Worm (Caenorhabditis elegans) whole organism, early embryonic: ENCODE measurements around the gene C10A4.6.

Source experiments
- B0310.2 ChIP-seq: sonication (generic microtip); optimal IDR thresholded peaks from 2 replicates; lab custom pipeline; 2016; ENCODE audit warnings: mild to moderate bottlenecking, missing genetic modification characterization, missing compliant biosample characterization
- F13C5.2 ChIP-seq: sonication (generic microtip); optimal IDR thresholded peaks from 2 replicates; lab custom pipeline; 2017; ENCODE audit warnings: mild to moderate bottlenecking, missing genetic modification characterization, inconsistent platforms, missing compliant biosample characterization
- aly-1 ChIP-seq: sonication (generic microtip); optimal IDR thresholded peaks from 2 replicates; lab custom pipeline; 2016; ENCODE audit warnings: missing genetic modification characterization, missing compliant biosample characterization
- ama-1 ChIP-seq: fragments of 150-350 bp; optimal IDR thresholded peaks from 2 replicates; lab custom pipeline; 2014
- ceh-13 ChIP-seq: fragments of 200-800 bp; sonication (Bioruptor generic); optimal IDR thresholded peaks from 2 replicates; lab custom pipeline; 2018; ENCODE audit warnings: mild to moderate bottlenecking, missing genetic modification characterization, missing compliant biosample characterization
- ceh-36 ChIP-seq: sonication (generic microtip); optimal IDR thresholded peaks from 2 replicates; lab custom pipeline; 2016; ENCODE audit warnings: missing genetic modification characterization, inconsistent platforms, missing compliant biosample characterization
- ets-7 ChIP-seq: sonication (generic microtip); optimal IDR thresholded peaks from 2 replicates; lab custom pipeline; 2016; ENCODE audit warnings: missing genotype, missing genetic modification characterization, missing compliant biosample characterization
- flt-1 ChIP-seq: fragments of 200-800 bp; sonication (Bioruptor generic); IDR thresholded peaks from 2 replicates; pipeline ENCODE4 v1.3.6; 2022; ENCODE audit warnings: missing genetic modification characterization, missing compliant biosample characterization
- hmbx-1 ChIP-seq: sonication (generic microtip); optimal IDR thresholded peaks from 2 replicates; lab custom pipeline; 2016; ENCODE audit warnings: mild to moderate bottlenecking, missing genetic modification characterization, missing compliant biosample characterization
- hmg-4 ChIP-seq: fragments of 200-800 bp; sonication (Bioruptor generic); optimal IDR thresholded peaks from 2 replicates; lab custom pipeline; 2018; ENCODE audit warnings: mild to moderate bottlenecking, missing genetic modification characterization, missing compliant biosample characterization
- hnd-1 ChIP-seq: sonication (generic microtip); optimal IDR thresholded peaks from 2 replicates; lab custom pipeline; 2016; ENCODE audit warnings: missing genetic modification characterization, missing compliant biosample characterization
- pes-1 ChIP-seq: fragments of 200-800 bp; sonication (Bioruptor generic); IDR thresholded peaks from 2 replicates; pipeline ENCODE4 v1.3.6; 2022; ENCODE audit warnings: missing genetic modification reagents, missing genetic modification characterization, missing compliant biosample characterization
- scrt-1 ChIP-seq: fragments of 200-800 bp; sonication (Bioruptor generic); IDR thresholded peaks from 2 replicates; pipeline ENCODE4 v1.3.6; 2022; ENCODE audit warnings: missing genetic modification characterization, missing compliant biosample characterization
- sea-1 ChIP-seq: fragments of 200-800 bp; sonication (Bioruptor generic); conservative IDR thresholded peaks from 2 replicates; pipeline ENCODE4 v1.3.6; 2022; ENCODE audit warnings: missing genetic modification characterization, missing compliant biosample characterization
- tbx-11 ChIP-seq: fragments of 200-800 bp; sonication (Bioruptor generic); IDR thresholded peaks from 2 replicates; pipeline ENCODE4 v1.3.6; 2022; ENCODE audit warnings: missing genetic modification characterization, missing compliant biosample characterization
- tbx-37 ChIP-seq: fragments of 200-800 bp; sonication (Bioruptor generic); conservative IDR thresholded peaks from 2 replicates; pipeline ENCODE4 v1.3.6; 2022; ENCODE audit warnings: missing genetic modification reagents, missing genetic modification characterization, missing compliant biosample characterization
- tra-4 ChIP-seq: sonication (generic microtip); optimal IDR thresholded peaks from 2 replicates; lab custom pipeline; 2017; ENCODE audit warnings: missing genetic modification characterization, missing compliant biosample characterization

The C10A4.6 gene

DNA sequence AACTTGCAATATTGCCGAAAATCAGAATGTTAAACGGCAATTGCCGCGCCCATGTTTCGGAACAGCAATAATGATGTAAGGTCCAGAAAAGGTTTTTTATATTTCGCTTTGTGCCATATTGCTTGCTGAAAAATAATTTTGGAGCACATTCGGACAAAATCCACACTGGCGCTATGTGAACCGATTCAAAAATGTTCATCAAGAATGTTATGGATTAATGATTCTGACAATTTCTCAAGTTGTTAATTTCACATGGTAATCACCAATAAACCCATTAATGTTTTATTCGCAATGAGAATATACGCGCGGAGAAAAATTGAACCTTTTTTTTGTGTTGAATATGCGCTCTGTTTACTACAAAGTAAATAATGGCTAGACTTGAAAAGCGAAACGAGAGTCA, 14.2 kb downstream of the C10A4.6 start:
- no peak for TF ChIP-seq tra-4 (tag; lab: Kevin White, UChicago)
- no peak for TF ChIP-seq hnd-1 (tag; lab: Kevin White, UChicago)
- TF ChIP-seq tbx-37 (GFP tag; lab: Robert Waterston, UW): no peak

- TF ChIP-seq ets-7 (tag; lab: Kevin White, UChicago): no peak
- TF ChIP-seq hmg-4: no peak
- TF ChIP-seq flt-1 (GFP tag; lab: Robert Waterston, UW): no peak
- no peak for TF ChIP-seq aly-1 (tag; lab: Kevin White, UChicago)
- TF ChIP-seq ceh-36 (tag; lab: Kevin White, UChicago): no peak
- TF ChIP-seq tbx-11 (GFP tag; lab: Robert Waterston, UW): no peak
- TF ChIP-seq pes-1 (GFP tag; lab: Robert Waterston, UW): no peak
- no peak for TF ChIP-seq scrt-1
- no peak for TF ChIP-seq tbx-37 (GFP tag; lab: Robert Waterston, UW)
- no peak for TF ChIP-seq B0310.2 (tag; lab: Kevin White, UChicago)
These were observed 15.0 kb downstream of the C10A4.6 start, which contains the start of gene C10A4.3 for ce11 chrX:7405393-7405792. TSS of gene C10A4.3 (plus strand) at chrX:7405693.

- TF ChIP-seq ets-7 (tag; lab: Kevin White, UChicago): no peak
- no peak for TF ChIP-seq scrt-1
- no peak for TF ChIP-seq pes-1 (GFP tag; lab: Robert Waterston, UW)
- no peak for TF ChIP-seq flt-1 (GFP tag; lab: Robert Waterston, UW)
- TF ChIP-seq F13C5.2 (tag; lab: Kevin White, UChicago): no peak
- no peak for TF ChIP-seq hnd-1 (tag; lab: Kevin White, UChicago)
- no peak for TF ChIP-seq ceh-36 (tag; lab: Kevin White, UChicago)
- TF ChIP-seq tbx-11 (GFP tag; lab: Robert Waterston, UW): no peak
- TF ChIP-seq ceh-13 (GFP tag; lab: Kevin White, UChicago): no peak
- no peak for TF ChIP-seq B0310.2 (tag; lab: Kevin White, UChicago)
- no peak for TF ChIP-seq tbx-37 (GFP tag; lab: Robert Waterston, UW)
- no peak for TF ChIP-seq aly-1 (tag; lab: Kevin White, UChicago)
- TF ChIP-seq hmg-4: no peak
- TF ChIP-seq ama-1 (lab: Kevin White, UChicago): no peak
- TF ChIP-seq tra-4 (tag; lab: Kevin White, UChicago): no peak
These were observed 17.4 kb downstream of the C10A4.6 start for ce11 chrX:7407749-7408148.

- TF ChIP-seq F13C5.2 (tag; lab: Kevin White, UChicago) (no peak), hnd-1 (tag; lab: Kevin White, UChicago) (no peak), tra-4 (tag; lab: Kevin White, UChicago) (no peak), aly-1 (tag; lab: Kevin White, UChicago) (no peak), sea-1 (GFP tag; lab: Robert Waterston, UW) (no peak), B0310.2 (tag; lab: Kevin White, UChicago) (no peak), ceh-36 (tag; lab: Kevin White, UChicago) (no peak), hmbx-1 (tag; lab: Kevin White, UChicago) (no peak), ama-1 (lab: Kevin White, UChicago) (no peak), pes-1 (GFP tag; lab: Robert Waterston, UW) (no peak), tbx-37 (GFP tag; lab: Robert Waterston, UW) (no peak), ets-7 (tag; lab: Kevin White, UChicago) (no peak), scrt-1 (no peak), tbx-11 (GFP tag; lab: Robert Waterston, UW) (no peak), ceh-13 (GFP tag; lab: Kevin White, UChicago) (no peak)
These were observed 18.7 kb downstream of the C10A4.6 start for ce11 chrX:7409030-7409429.

- TF ChIP-seq scrt-1 (no peak), sea-1 (GFP tag; lab: Robert Waterston, UW) (no peak)
These were observed 19.6 kb downstream of the C10A4.6 start, which contains the start of gene C10A4.2 for ce11 chrX:7409935-7410334. TSS of gene C10A4.2 (plus strand) at chrX:7410235.

DNA sequence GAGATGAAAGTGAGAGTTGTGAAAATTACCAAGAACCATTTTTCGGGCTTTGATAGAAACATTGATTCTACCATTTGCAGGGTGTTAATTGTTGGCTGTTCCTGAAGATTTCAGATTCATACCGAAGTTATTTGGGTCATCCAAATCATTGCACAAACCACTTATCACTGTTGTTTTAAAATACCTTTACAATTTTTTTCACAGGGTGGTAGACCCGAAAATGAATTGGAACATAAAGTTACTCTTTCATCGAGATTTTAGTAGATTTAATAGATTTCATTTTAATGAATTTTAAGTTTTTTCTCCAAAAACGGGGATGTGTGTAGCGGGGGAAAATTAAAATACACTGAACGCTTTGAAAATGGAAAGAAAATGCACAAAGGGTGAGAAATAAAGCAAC, 25.1 kb downstream of the C10A4.6 start, which contains the start of gene C10A4.7:
Gene C10A4.7, minus strand, starts transcription at position 101 of the 400 bp plus-strand sequence.
- TF ChIP-seq tbx-37 (GFP tag; lab: Robert Waterston, UW) (no peak), hnd-1 (tag; lab: Kevin White, UChicago) (no peak), pes-1 (GFP tag; lab: Robert Waterston, UW) (no peak), sea-1 (GFP tag; lab: Robert Waterston, UW) (no peak), flt-1 (GFP tag; lab: Robert Waterston, UW) (no peak), B0310.2 (tag; lab: Kevin White, UChicago) (no peak), ceh-13 (GFP tag; lab: Kevin White, UChicago) (no peak), hmbx-1 (tag; lab: Kevin White, UChicago) (no peak), aly-1 (tag; lab: Kevin White, UChicago) (no peak), ceh-36 (tag; lab: Kevin White, UChicago) (no peak), hmg-4 (no peak), scrt-1 (no peak), F13C5.2 (tag; lab: Kevin White, UChicago) (no peak), tra-4 (tag; lab: Kevin White, UChicago) (no peak), tbx-11 (GFP tag; lab: Robert Waterston, UW) (no peak), ama-1 (lab: Kevin White, UChicago) (no peak), ets-7 (tag; lab: Kevin White, UChicago) (no peak)

DNA sequence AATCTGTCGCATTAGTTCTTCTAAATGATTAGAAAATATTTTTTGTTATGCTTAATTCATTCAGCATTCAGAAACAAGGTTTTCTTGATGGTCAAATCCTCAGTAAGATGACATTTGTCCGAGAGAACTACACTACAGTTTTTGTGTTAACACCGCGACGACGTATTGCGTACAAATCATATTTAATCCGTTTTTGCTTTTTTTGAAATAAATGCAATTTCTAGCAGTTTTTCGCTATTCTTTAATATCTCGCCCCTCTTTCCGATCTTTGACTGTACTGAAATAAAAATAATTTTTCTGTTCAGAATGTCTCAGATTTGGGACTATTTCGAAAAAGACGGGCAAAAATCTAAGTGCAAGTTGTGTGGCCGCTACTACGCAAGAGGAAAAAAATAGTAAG, 25.7 kb downstream of the C10A4.6 start, which contains the start of gene C10A4.1:
Gene C10A4.1, plus strand, starts transcription at position 301 of the 400 bp plus-strand sequence.
- TF ChIP-seq ets-7 (tag; lab: Kevin White, UChicago) (no peak), scrt-1 (no peak), tbx-37 (GFP tag; lab: Robert Waterston, UW) (no peak), ceh-13 (GFP tag; lab: Kevin White, UChicago) (no peak), aly-1 (tag; lab: Kevin White, UChicago) (no peak), flt-1 (GFP tag; lab: Robert Waterston, UW) (no peak), B0310.2 (tag; lab: Kevin White, UChicago) (no peak), ceh-36 (tag; lab: Kevin White, UChicago) (no peak), tra-4 (tag; lab: Kevin White, UChicago) (no peak)
